Worm (Caenorhabditis elegans): ENCODE measurements around the gene srbc-61.

DNA sequence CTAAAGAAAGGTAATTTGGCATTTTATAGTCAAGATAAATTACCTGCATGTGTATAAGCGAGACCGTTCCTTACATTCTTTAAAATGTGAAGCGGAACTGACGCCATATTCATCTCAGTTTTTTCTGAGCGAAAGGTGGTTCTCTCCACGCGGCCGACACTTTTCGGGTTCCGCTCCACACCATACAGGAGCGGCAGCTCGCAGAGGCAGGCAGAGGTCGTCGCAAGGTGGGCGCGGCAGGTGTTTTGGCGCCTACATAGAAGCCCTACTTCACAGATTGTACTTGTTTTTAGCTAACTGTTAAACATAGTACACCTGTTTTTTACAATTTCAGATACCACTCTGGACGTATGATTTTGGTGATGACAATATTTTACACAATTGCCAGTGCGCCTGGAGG is 8.7 kb upstream of the srbc-61 start:
- no peak for TF ChIP-seq dao-5 (tag; optimal IDR thresholded peaks at IDR 0.05)
- no peak for TF ChIP-seq him-1 (tag; optimal IDR thresholded peaks at IDR 0.05)
